Worm (Caenorhabditis elegans) whole organism, L3 larva: ENCODE results near the gene ugt-17.

ENCODE experiments used
- ZK546.5 ChIP-seq: sonication (generic microtip); optimal IDR thresholded peaks from 2 replicates; lab custom pipeline; 2017; ENCODE audit warnings: missing biosample characterization, missing genetic modification characterization
- ceh-9 ChIP-seq: sonication (generic microtip); optimal IDR thresholded peaks from 2 replicates; lab custom pipeline; 2018; ENCODE audit warnings: missing biosample characterization, missing genetic modification characterization
- nhr-76 ChIP-seq: fragments of 150-350 bp; sonication (generic microtip); optimal IDR thresholded peaks from 5 replicates; lab custom pipeline; 2014; ENCODE audit warnings: missing biosample characterization, missing genetic modification characterization
- snpc-4 ChIP-seq: fragments of 150-350 bp; optimal IDR thresholded peaks from 2 replicates; lab custom pipeline; 2014; ENCODE audit warnings: missing biosample characterization, missing genetic modification characterization

DNA sequence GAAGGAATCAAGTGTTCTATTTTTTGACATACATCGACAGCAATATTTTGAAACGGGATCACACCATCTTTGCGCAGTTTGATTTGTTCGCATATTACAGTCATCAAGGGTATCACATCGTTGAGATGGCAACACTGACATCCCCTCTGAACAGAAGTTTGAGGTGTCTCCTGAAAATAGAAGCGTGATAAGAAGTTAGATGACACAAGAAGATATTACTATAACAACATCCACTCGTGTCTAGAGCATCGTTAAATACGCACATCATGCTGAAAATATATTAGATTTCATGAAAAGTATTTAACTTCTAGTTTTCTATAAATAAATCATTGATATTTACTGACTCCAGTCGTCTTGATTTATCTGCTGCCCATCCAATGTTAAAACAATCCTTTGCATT lies 32.0 kb downstream of the ugt-17 start:
- TF ChIP-seq ZK546.5 (tag; lab: Kevin White, UChicago) (no peak), nhr-76 (tag; lab: Kevin White, UChicago) (no peak), snpc-4 (no peak), ceh-9 (tag; lab: Kevin White, UChicago) (no peak)
